Worm (Caenorhabditis elegans): ENCODE measurements around the gene C02F5.2.

C02F5.2 gene

ce11 chrIII:8280352-8280751 lies 30.9 kb downstream of the C02F5.2 start:
- TF ChIP-seq ceh-31 (tag; optimal IDR thresholded peaks at IDR 0.05) (peak; percentile 11), ref-2 (tag; optimal IDR thresholded peaks at IDR 0.05) (no peak)

DNA sequence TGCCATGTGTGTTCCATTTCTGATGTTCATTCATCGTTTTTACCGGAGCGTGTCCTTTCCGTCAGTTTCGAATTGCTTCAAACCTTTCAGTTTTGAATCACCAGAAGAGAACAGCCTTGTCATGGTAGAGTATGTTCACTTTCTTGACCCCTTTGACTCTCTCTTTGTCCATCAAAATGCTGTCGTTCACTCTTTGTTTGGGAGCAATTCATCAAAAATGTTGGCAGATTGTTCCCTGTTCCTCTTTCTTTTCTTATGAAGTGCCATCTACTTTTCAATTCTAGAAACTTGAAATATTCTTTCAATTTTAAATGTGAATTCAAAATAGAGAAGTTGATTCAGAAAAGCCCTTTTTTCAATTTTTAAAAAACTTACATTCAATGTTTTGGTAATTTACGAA lies 31.9 kb downstream of the C02F5.2 start:
- TF ChIP-seq sox-2 (GFP tag; IDR thresholded peaks at IDR 0.05): no peak
- TF ChIP-seq hlh-13 (GFP tag; optimal IDR thresholded peaks at IDR 0.05): no peak
- no peak for TF ChIP-seq tbx-2 (tag; optimal IDR thresholded peaks at IDR 0.05)
- no peak for TF ChIP-seq ceh-19 (GFP tag; optimal IDR thresholded peaks at IDR 0.05)
- TF ChIP-seq gmeb-2 (tag; optimal IDR thresholded peaks at IDR 0.05): no peak
- no peak for TF ChIP-seq pag-3 (tag; optimal IDR thresholded peaks at IDR 0.05; ENCODE audit: borderline replicate concordance)
- TF ChIP-seq nfya-1 (tag; optimal IDR thresholded peaks at IDR 0.05): no peak
- TF ChIP-seq pha-4 (tag; optimal IDR thresholded peaks at IDR 0.05): no peak
- no peak for TF ChIP-seq T23F11.4 (GFP tag; optimal IDR thresholded peaks at IDR 0.05)
- TF ChIP-seq K02D7.2 (tag; optimal IDR thresholded peaks at IDR 0.05): no peak
- no peak for TF ChIP-seq ceh-18 (tag; optimal IDR thresholded peaks at IDR 0.05)
- TF ChIP-seq ceh-14 (tag; optimal IDR thresholded peaks at IDR 0.05): no peak
- no peak for TF ChIP-seq F13H6.1 (tag; optimal IDR thresholded peaks at IDR 0.05)
- TF ChIP-seq ceh-48 (tag; optimal IDR thresholded peaks at IDR 0.05): no peak
- no peak for TF ChIP-seq pha-2 (tag; optimal IDR thresholded peaks at IDR 0.05)
- TF ChIP-seq ahr-1 (tag; optimal IDR thresholded peaks at IDR 0.05): no peak
- no peak for TF ChIP-seq hlh-8 (tag; optimal IDR thresholded peaks at IDR 0.05)

DNA sequence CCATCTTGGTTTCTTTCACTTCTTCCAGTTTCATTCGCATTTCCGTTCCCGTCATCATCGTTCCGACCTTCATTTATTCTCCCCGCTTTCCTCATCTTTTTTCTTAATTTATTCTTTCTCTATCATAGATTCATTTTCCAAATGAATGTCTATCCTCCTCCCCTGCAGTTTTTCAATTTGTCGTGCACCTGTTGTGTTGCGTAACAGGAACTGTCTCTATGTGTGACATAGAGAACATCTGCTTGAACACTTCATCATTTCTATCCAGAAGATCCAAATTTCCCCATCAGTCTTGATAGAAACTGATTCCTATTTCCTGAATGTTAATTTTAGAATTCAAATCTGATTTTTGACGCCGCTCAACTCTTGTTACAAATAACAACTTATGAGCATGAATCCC lies 34.1 kb downstream of the C02F5.2 start:
- TF ChIP-seq nhr-11 (tag; optimal IDR thresholded peaks at IDR 0.05) (no peak), C08G9.2 (tag; optimal IDR thresholded peaks at IDR 0.05) (no peak), unc-42 (tag; optimal IDR thresholded peaks at IDR 0.05) (no peak), K09A11.1 (tag; optimal IDR thresholded peaks at IDR 0.05; ENCODE audit: insufficient read depth) (no peak), pros-1 (tag; optimal IDR thresholded peaks at IDR 0.05) (no peak), syd-9 (tag; optimal IDR thresholded peaks at IDR 0.05) (no peak), ttx-3 (tag; optimal IDR thresholded peaks at IDR 0.05) (no peak), lim-6 (tag; optimal IDR thresholded peaks at IDR 0.05) (no peak), hlh-8 (tag; optimal IDR thresholded peaks at IDR 0.05) (no peak), pax-1 (tag; optimal IDR thresholded peaks at IDR 0.05) (no peak), hlh-13 (GFP tag; optimal IDR thresholded peaks at IDR 0.05) (no peak), Y22D7AL.16 (tag; optimal IDR thresholded peaks at IDR 0.05) (no peak), dmd-4 (tag; optimal IDR thresholded peaks at IDR 0.05; ENCODE audit: borderline replicate concordance) (no peak)

DNA sequence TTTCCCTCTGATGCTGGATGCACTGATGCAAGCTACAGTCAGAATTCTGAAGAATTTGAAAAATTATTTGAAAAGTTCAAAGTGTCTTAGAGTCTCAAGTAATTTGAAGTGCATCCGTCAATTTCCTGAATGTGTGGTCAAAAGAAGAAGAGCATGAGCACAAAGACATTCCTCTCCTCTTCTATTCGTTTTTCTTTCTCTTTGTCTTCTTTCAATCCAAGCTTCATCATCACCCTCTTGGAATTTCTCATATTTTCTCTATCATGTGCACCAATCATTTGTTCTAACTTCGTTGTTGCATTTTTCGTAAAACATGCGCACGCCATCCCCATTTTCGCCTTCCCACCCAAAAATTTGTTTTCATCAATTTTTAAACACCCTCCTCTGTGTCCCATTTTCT lies 36.6 kb downstream of the C02F5.2 start:
- peak; percentile 61 for TF ChIP-seq unc-42 (tag; optimal IDR thresholded peaks at IDR 0.05)
- TF ChIP-seq hlh-13 (GFP tag; optimal IDR thresholded peaks at IDR 0.05): no peak
- TF ChIP-seq elt-2 (tag; optimal IDR thresholded peaks at IDR 0.05): no peak
- TF ChIP-seq ahr-1 (tag; optimal IDR thresholded peaks at IDR 0.05): no peak
- no peak for TF ChIP-seq ets-4 (tag; optimal IDR thresholded peaks at IDR 0.05)
- TF ChIP-seq mec-3 (tag; optimal IDR thresholded peaks at IDR 0.05; ENCODE audit: borderline replicate concordance): no peak

ce11 chrIII:8286824-8287223 lies 37.4 kb downstream of the C02F5.2 start:
- TF ChIP-seq T23F11.4 (GFP tag; optimal IDR thresholded peaks at IDR 0.05) (no peak), syd-9 (tag; optimal IDR thresholded peaks at IDR 0.05) (no peak), dmd-4 (tag; optimal IDR thresholded peaks at IDR 0.05; ENCODE audit: borderline replicate concordance) (no peak), pha-4 (tag; optimal IDR thresholded peaks at IDR 0.05) (no peak)

- TF ChIP-seq fax-1 (tag; optimal IDR thresholded peaks at IDR 0.05) (no peak), unc-42 (tag; optimal IDR thresholded peaks at IDR 0.05) (peak; percentile 44), F13H6.1 (tag; optimal IDR thresholded peaks at IDR 0.05) (peak; percentile 17), rnt-1 (tag; optimal IDR thresholded peaks at IDR 0.05) (peak; percentile 34), hlh-30 (tag; optimal IDR thresholded peaks at IDR 0.05; ENCODE audit: insufficient read depth) (no peak), ceh-31 (tag; optimal IDR thresholded peaks at IDR 0.05) (no peak), ceh-18 (tag; optimal IDR thresholded peaks at IDR 0.05) (peak; percentile 62), nhr-232 (tag; optimal IDR thresholded peaks at IDR 0.05) (no peak), nfya-1 (tag; optimal IDR thresholded peaks at IDR 0.05) (peak; percentile 44), ceh-19 (GFP tag; optimal IDR thresholded peaks at IDR 0.05) (peak; percentile 45), unc-55 (GFP tag; optimal IDR thresholded peaks at IDR 0.05) (peak; percentile 46)
Observed at ce11 chrIII:8287519-8287918, 38.1 kb downstream of the C02F5.2 start.

Data from whole organism, late embryonic.